Worm (Caenorhabditis elegans): ENCODE measurements around the gene gcy-23.
A peak's percentile ranks its signal among the peaks of the same experiment; 100 is the strongest.

Gene gcy-23

ce11 chrIV:3234269-3234668, 54.9 kb downstream of the gcy-23 start (continued):
- no peak for TF ChIP-seq Y116A8C.19 (tag; optimal IDR thresholded peaks at IDR 0.05; ENCODE audit: borderline replicate concordance)
- no peak for TF ChIP-seq nhr-76 (tag; optimal IDR thresholded peaks at IDR 0.05)
- TF ChIP-seq tbx-2 (tag; optimal IDR thresholded peaks at IDR 0.05) = no peak
- TF ChIP-seq unc-86 (tag; optimal IDR thresholded peaks at IDR 0.05) = no peak
- no peak for TF ChIP-seq ceh-8 (GFP tag; optimal IDR thresholded peaks at IDR 0.05)
- TF ChIP-seq lin-39 (tag; optimal IDR thresholded peaks at IDR 0.05) = no peak
- no peak for TF ChIP-seq vab-15 (tag; optimal IDR thresholded peaks at IDR 0.05)
- TF ChIP-seq rnt-1 (tag; optimal IDR thresholded peaks at IDR 0.05) = peak; percentile 18
- peak; percentile 99 for TF ChIP-seq blmp-1 (tag; optimal IDR thresholded peaks at IDR 0.05)
- no peak for TF ChIP-seq elt-2 (tag; optimal IDR thresholded peaks at IDR 0.05)
- TF ChIP-seq unc-130 (tag; optimal IDR thresholded peaks at IDR 0.05) = no peak
- no peak for TF ChIP-seq nhr-237 (tag; optimal IDR thresholded peaks at IDR 0.05)
- TF ChIP-seq pag-3 (tag; optimal IDR thresholded peaks at IDR 0.05; ENCODE audit: borderline replicate concordance, insufficient read depth) = no peak
- no peak for TF ChIP-seq fkh-8 (tag; optimal IDR thresholded peaks at IDR 0.05)
- TF ChIP-seq dpl-1 (GFP tag; optimal IDR thresholded peaks at IDR 0.05) = no peak
- TF ChIP-seq tlp-1 (tag; optimal IDR thresholded peaks at IDR 0.05) = no peak
- TF ChIP-seq nhr-19 (GFP tag; conservative IDR thresholded peaks at IDR 0.05) = no peak
- TF ChIP-seq lin-35 (GFP tag; optimal IDR thresholded peaks at IDR 0.05) = no peak
- no peak for TF ChIP-seq isw-1 (GFP tag; IDR thresholded peaks at IDR 0.05)

- TF ChIP-seq lin-15B (tag; optimal IDR thresholded peaks at IDR 0.05) (no peak), F16B12.6 (tag; optimal IDR thresholded peaks at IDR 0.05) (no peak), fkh-4 (tag; optimal IDR thresholded peaks at IDR 0.05; ENCODE audit: borderline replicate concordance) (no peak), hpl-2 (GFP tag; optimal IDR thresholded peaks at IDR 0.05) (peak; percentile 19), Y116A8C.19 (tag; optimal IDR thresholded peaks at IDR 0.05; ENCODE audit: borderline replicate concordance) (no peak), nhr-28 (tag; optimal IDR thresholded peaks at IDR 0.05) (no peak), tlp-1 (tag; optimal IDR thresholded peaks at IDR 0.05) (no peak), lin-13 (GFP tag; optimal IDR thresholded peaks at IDR 0.05) (peak; percentile 29), efl-3 (GFP tag; optimal IDR thresholded peaks at IDR 0.05) (no peak), alr-1 (tag; optimal IDR thresholded peaks at IDR 0.05; ENCODE audit: borderline replicate concordance) (no peak), fos-1 (tag; optimal IDR thresholded peaks at IDR 0.05) (peak; percentile 54), unc-86 (tag; optimal IDR thresholded peaks at IDR 0.05) (no peak), dpl-1 (GFP tag; optimal IDR thresholded peaks at IDR 0.05) (no peak), efl-1 (optimal IDR thresholded peaks at IDR 0.05) (peak in 1 of 2 experiments; percentile 17), efl-1 (GFP tag; optimal IDR thresholded peaks at IDR 0.05 in 1 of 2) (peak in 1 of 2 experiments; percentile 93), pqm-1 (tag; optimal IDR thresholded peaks at IDR 0.05) (no peak), egl-27 (tag; optimal IDR thresholded peaks at IDR 0.05) (no peak), zip-4 (GFP tag; optimal IDR thresholded peaks at IDR 0.05) (no peak), swsn-7 (tag; optimal IDR thresholded peaks at IDR 0.05) (peak; percentile 44), pax-3 (tag; optimal IDR thresholded peaks at IDR 0.05) (no peak), ama-1 (optimal IDR thresholded peaks at IDR 0.05) (no peak), lin-39 (tag; optimal IDR thresholded peaks at IDR 0.05) (peak; percentile 33), ces-1 (GFP tag; optimal IDR thresholded peaks at IDR 0.05) (no peak), ceh-88 (GFP tag; IDR thresholded peaks at IDR 0.05) (no peak), C16A3.4 (tag; optimal IDR thresholded peaks at IDR 0.05) (no peak), hlh-4 (tag; optimal IDR thresholded peaks at IDR 0.05) (no peak), jun-1 (tag; optimal IDR thresholded peaks at IDR 0.05) (no peak), ceh-82 (tag; optimal IDR thresholded peaks at IDR 0.05) (peak in 1 of 3 experiments; percentile 22), pag-3 (tag; optimal IDR thresholded peaks at IDR 0.05; ENCODE audit: borderline replicate concordance, insufficient read depth) (no peak), nhr-47 (tag; optimal IDR thresholded peaks at IDR 0.05) (peak; percentile 41), snu-23 (GFP tag; optimal IDR thresholded peaks at IDR 0.05) (peak; percentile 65), lin-35 (GFP tag; optimal IDR thresholded peaks at IDR 0.05) (peak; percentile 18 to 22), nhr-11 (tag; optimal IDR thresholded peaks at IDR 0.05) (no peak), ets-5 (GFP tag; IDR thresholded peaks at IDR 0.05) (no peak), elt-3 (tag; optimal IDR thresholded peaks at IDR 0.05) (peak in 2 of 6 experiments; percentile 2 to 31), unc-62 (GFP tag; optimal IDR thresholded peaks at IDR 0.05) (no peak), nhr-20 (tag; optimal IDR thresholded peaks at IDR 0.05) (peak; percentile 62), xbp-1 (tag; optimal IDR thresholded peaks at IDR 0.05) (peak; percentile 33), ceh-8 (GFP tag; optimal IDR thresholded peaks at IDR 0.05) (no peak), aly-2 (tag; optimal IDR thresholded peaks at IDR 0.05) (no peak), tbx-2 (tag; optimal IDR thresholded peaks at IDR 0.05) (peak; percentile 38)
Observed at ce11 chrIV:3233429-3233885, 55.7 kb downstream of the gcy-23 start.

All from whole organism, L1 larva.